Worm (Caenorhabditis elegans) whole organism, L2 larva: ENCODE results near the gene srt-34.

Experiments
- C34F6.9 ChIP-seq: fragments of 150-350 bp; optimal IDR thresholded peaks from 2 replicates; lab custom pipeline; 2014; ENCODE audit warnings: missing biosample characterization, missing genetic modification characterization
- F13H6.1 ChIP-seq: sonication (generic microtip); optimal IDR thresholded peaks from 2 replicates; lab custom pipeline; 2016; ENCODE audit warnings: missing genetic modification characterization, missing compliant biosample characterization
- R02D3.7 ChIP-seq: fragments of 150-350 bp; optimal IDR thresholded peaks from 2 replicates; lab custom pipeline; 2014; ENCODE audit warnings: missing biosample characterization, missing genetic modification characterization
- ZK546.5 ChIP-seq: sonication (generic microtip); optimal IDR thresholded peaks from 2 replicates; lab custom pipeline; 2017; ENCODE audit warnings: missing biosample characterization, missing genetic modification characterization
- alr-1 ChIP-seq: fragments of 150-350 bp; optimal IDR thresholded peaks from 2 replicates; lab custom pipeline; 2014; ENCODE audit warnings: missing biosample characterization, missing genetic modification characterization
- aly-2 ChIP-seq: fragments of 150-350 bp; optimal IDR thresholded peaks from 2 replicates; lab custom pipeline; 2014; ENCODE audit warnings: missing biosample characterization, missing genetic modification characterization
- crh-2 ChIP-seq: sonication (generic microtip); optimal IDR thresholded peaks from 2 replicates; lab custom pipeline; 2017; ENCODE audit warnings: missing biosample characterization, missing genetic modification characterization
- dmd-4 ChIP-seq: sonication (generic microtip); optimal IDR thresholded peaks from 2 replicates; lab custom pipeline; 2017; ENCODE audit warnings: missing biosample characterization, missing genetic modification characterization
- egl-27 ChIP-seq: sonication (generic microtip); optimal IDR thresholded peaks from 3 replicates; lab custom pipeline; 2017; ENCODE audit warnings: missing biosample characterization, missing genetic modification reagents, missing genetic modification characterization
- fos-1 ChIP-seq: fragments of 150-350 bp; optimal IDR thresholded peaks from 2 replicates; lab custom pipeline; 2014; ENCODE audit warnings: missing biosample characterization, missing genetic modification characterization
- gmeb-1 ChIP-seq: fragments of 150-350 bp; optimal IDR thresholded peaks from 2 replicates; lab custom pipeline; 2014; ENCODE audit warnings: missing biosample characterization, missing genetic modification characterization
- lin-11 ChIP-seq: fragments of 150-350 bp; sonication (generic microtip); optimal IDR thresholded peaks from 2 replicates; lab custom pipeline; 2014; ENCODE audit warnings: missing biosample characterization, missing genetic modification characterization, inconsistent platforms, mixed read lengths
- lsy-2 ChIP-seq, 2 experiments: fragments of 150-350 bp in 1 of 2; sonication (generic microtip) in 1 of 2; optimal IDR thresholded peaks; 2 replicates each; lab custom pipeline; 2014 to 2017; ENCODE audit warnings: missing biosample characterization in 2 of 2, missing genetic modification characterization in 2 of 2
- mbf-1 ChIP-seq: sonication (generic microtip); optimal IDR thresholded peaks from 2 replicates; lab custom pipeline; 2017; ENCODE audit warnings: missing biosample characterization, missing genetic modification characterization
- mdl-1 ChIP-seq, 2 experiments: fragments of 150-350 bp in 1 of 2; sonication (generic microtip) in 1 of 2; optimal IDR thresholded peaks; 2 replicates each; lab custom pipeline; 2017; ENCODE audit warnings: missing biosample characterization in 2 of 2, missing genetic modification characterization in 2 of 2
- nhr-10 ChIP-seq: sonication (generic microtip); optimal IDR thresholded peaks from 2 replicates; lab custom pipeline; 2017; ENCODE audit warnings: missing biosample characterization, missing genetic modification characterization
- nhr-11 ChIP-seq: fragments of 150-350 bp; optimal IDR thresholded peaks from 2 replicates; lab custom pipeline; 2014; ENCODE audit warnings: missing biosample characterization, missing genetic modification characterization
- nhr-12 ChIP-seq: fragments of 150-350 bp; optimal IDR thresholded peaks from 2 replicates; lab custom pipeline; 2014; ENCODE audit warnings: missing biosample characterization, missing genetic modification characterization
- nhr-129 ChIP-seq: fragments of 150-350 bp; optimal IDR thresholded peaks from 2 replicates; lab custom pipeline; 2014; ENCODE audit warnings: missing biosample characterization, missing genetic modification characterization
- nhr-21 ChIP-seq: fragments of 150-350 bp; optimal IDR thresholded peaks from 2 replicates; lab custom pipeline; 2014; ENCODE audit warnings: missing biosample characterization, missing genetic modification characterization
- nhr-23 ChIP-seq: fragments of 150-350 bp; optimal IDR thresholded peaks from 2 replicates; lab custom pipeline; 2014; ENCODE audit warnings: missing biosample characterization, missing genetic modification reagents, missing genetic modification characterization
- nhr-237 ChIP-seq: fragments of 150-350 bp; optimal IDR thresholded peaks from 2 replicates; lab custom pipeline; 2014; ENCODE audit warnings: missing biosample characterization, missing genetic modification characterization
- nhr-25 ChIP-seq: fragments of 150-350 bp; sonication (generic microtip); optimal IDR thresholded peaks from 3 replicates; lab custom pipeline; 2014; ENCODE audit warnings: missing biosample characterization, missing genetic modification characterization
- nhr-77 ChIP-seq: fragments of 150-350 bp; optimal IDR thresholded peaks from 2 replicates; lab custom pipeline; 2014; ENCODE audit warnings: missing biosample characterization, missing genetic modification characterization
- peb-1 ChIP-seq: fragments of 150-350 bp; optimal IDR thresholded peaks from 2 replicates; lab custom pipeline; 2014; ENCODE audit warnings: missing biosample characterization, missing genetic modification characterization
- sem-4 ChIP-seq: fragments of 150-350 bp; optimal IDR thresholded peaks from 2 replicates; lab custom pipeline; 2014; ENCODE audit warnings: missing biosample characterization, missing genetic modification reagents, missing genetic modification characterization
- sma-3 ChIP-seq: sonication (generic microtip); optimal IDR thresholded peaks from 2 replicates; lab custom pipeline; 2016; ENCODE audit warnings: missing genetic modification reagents, missing genetic modification characterization, missing compliant biosample characterization
- sma-9 ChIP-seq, 2 experiments: fragments of 150-350 bp in 1 of 2; sonication (generic microtip) in 1 of 2; optimal IDR thresholded peaks; 2 replicates each; lab custom pipeline; 2014 to 2016; ENCODE audit warnings: missing genetic modification characterization in 2 of 2, mild to moderate bottlenecking in 1 of 2, missing biosample characterization in 1 of 2, missing compliant biosample characterization in 1 of 2, missing genetic modification reagents in 1 of 2, moderate library complexity in 1 of 2
- snpc-4 ChIP-seq: fragments of 150-350 bp; optimal IDR thresholded peaks from 2 replicates; lab custom pipeline; 2014; ENCODE audit warnings: missing biosample characterization, missing genetic modification characterization
- unc-39 ChIP-seq: fragments of 150-350 bp; optimal IDR thresholded peaks from 2 replicates; lab custom pipeline; 2014; ENCODE audit warnings: missing biosample characterization, missing genetic modification characterization
- unc-55 ChIP-seq: fragments of 150-350 bp; sonication (generic microtip); optimal IDR thresholded peaks from 3 replicates; lab custom pipeline; 2014; ENCODE audit warnings: missing biosample characterization, missing genetic modification reagents, missing genetic modification characterization
- zag-1 ChIP-seq: fragments of 150-350 bp; optimal IDR thresholded peaks from 2 replicates; lab custom pipeline; 2014; ENCODE audit warnings: missing biosample characterization, missing genetic modification characterization
- ztf-1 ChIP-seq: fragments of 200-800 bp; sonication (Bioruptor generic); conservative IDR thresholded peaks from 2 replicates; pipeline ENCODE4 v1.3.6; 2022; ENCODE audit warnings: missing genetic modification characterization, missing compliant biosample characterization
- ztf-11 ChIP-seq: sonication (generic microtip); optimal IDR thresholded peaks from 2 replicates; lab custom pipeline; 2017; ENCODE audit warnings: missing biosample characterization, missing genetic modification characterization

Gene srt-34

ce11 chrV:2832666-2833065, 14.6 kb upstream of the srt-34 start, which contains the start of gene srj-50:
TSS of gene srj-50 (plus strand) at chrV:2832966.
- TF ChIP-seq zag-1 (tag; lab: Kevin White, UChicago), result no peak
- TF ChIP-seq egl-27 (tag; lab: Kevin White, UChicago), result no peak
- no peak for TF ChIP-seq ZK546.5 (tag; lab: Kevin White, UChicago)
- no peak for TF ChIP-seq unc-55 (GFP tag; lab: Kevin White, UChicago)
- no peak for TF ChIP-seq sem-4 (tag; lab: Kevin White, UChicago)
- no peak for TF ChIP-seq unc-39
- TF ChIP-seq R02D3.7 (tag; lab: Kevin White, UChicago), result no peak
- no peak for TF ChIP-seq gmeb-1 (tag; lab: Kevin White, UChicago)
- no peak for TF ChIP-seq mbf-1 (tag; lab: Kevin White, UChicago)
- TF ChIP-seq C34F6.9 (tag; lab: Kevin White, UChicago), result no peak
- no peak for TF ChIP-seq ztf-11
- no peak for TF ChIP-seq fos-1
- no peak for TF ChIP-seq nhr-25 (tag; lab: Kevin White, UChicago)

ce11 chrV:2830817-2831216, 12.8 kb upstream of the srt-34 start, which contains the start of gene srw-2:
TSS of gene srw-2 (plus strand) at chrV:2830878.
- no peak for TF ChIP-seq ztf-1 (GFP tag; lab: Robert Waterston, UW)
- no peak for TF ChIP-seq F13H6.1 (tag; lab: Kevin White, UChicago)
- TF ChIP-seq fos-1, result no peak
- TF ChIP-seq aly-2 (tag; lab: Kevin White, UChicago), result no peak
- no peak for TF ChIP-seq nhr-12
- TF ChIP-seq sma-3, result no peak
- no peak for TF ChIP-seq alr-1 (tag; lab: Kevin White, UChicago)
- no peak for TF ChIP-seq crh-2 (tag; lab: Kevin White, UChicago)
- no peak for TF ChIP-seq nhr-237 (tag; lab: Kevin White, UChicago)
- TF ChIP-seq nhr-11 (tag; lab: Kevin White, UChicago), result no peak

ce11 chrV:2826815-2827214, 8.8 kb upstream of the srt-34 start, which contains the start of gene T03D3.5:
TSS of gene T03D3.5 (minus strand) at chrV:2826835.
- TF ChIP-seq egl-27 (tag; lab: Kevin White, UChicago) (no peak), snpc-4 (tag; lab: Kevin White, UChicago) (no peak), sma-3 (no peak), nhr-77 (tag; lab: Kevin White, UChicago) (no peak), dmd-4 (tag; lab: Kevin White, UChicago) (no peak), unc-39 (no peak), aly-2 (tag; lab: Kevin White, UChicago) (no peak), C34F6.9 (tag; lab: Kevin White, UChicago) (no peak), ztf-1 (GFP tag; lab: Robert Waterston, UW) (no peak), nhr-23 (no peak), R02D3.7 (tag; lab: Kevin White, UChicago) (no peak), gmeb-1 (tag; lab: Kevin White, UChicago) (no peak), mdl-1 (tag; optimal IDR thresholded peaks at IDR 0.05; lab: Kevin White, UChicago) (no peak), crh-2 (tag; lab: Kevin White, UChicago) (no peak), nhr-10 (tag; lab: Kevin White, UChicago) (no peak), nhr-25 (tag; lab: Kevin White, UChicago) (no peak)

ce11 chrV:2825978-2826377, 8.0 kb upstream of the srt-34 start:
- TF ChIP-seq peb-1 (no peak), mdl-1 (tag; optimal IDR thresholded peaks at IDR 0.05; lab: Kevin White, UChicago) (no peak), ztf-1 (GFP tag; lab: Robert Waterston, UW) (no peak), lsy-2 (tag; optimal IDR thresholded peaks at IDR 0.05; lab: Kevin White, UChicago) (no peak), unc-55 (GFP tag; lab: Kevin White, UChicago) (no peak), sma-9 (GFP tag; optimal IDR thresholded peaks at IDR 0.05; lab: Kevin White, UChicago) (no peak), sma-9 (tag; optimal IDR thresholded peaks at IDR 0.05; lab: Kevin White, UChicago) (no peak), ZK546.5 (tag; lab: Kevin White, UChicago) (no peak), dmd-4 (tag; lab: Kevin White, UChicago) (no peak), snpc-4 (tag; lab: Kevin White, UChicago) (no peak), zag-1 (tag; lab: Kevin White, UChicago) (no peak), nhr-129 (tag; lab: Kevin White, UChicago) (no peak), nhr-21 (tag; lab: Kevin White, UChicago) (no peak), lin-11 (tag; lab: Kevin White, UChicago) (no peak), nhr-11 (tag; lab: Kevin White, UChicago) (no peak)
